Worm (Caenorhabditis elegans) whole organism, dauer: ENCODE measurements around the gene F32D8.4.

Experiments
- unc-62 ChIP-seq: sonication (generic microtip); optimal IDR thresholded peaks from 2 replicates; lab custom pipeline; 2017; ENCODE audit warnings: missing biosample characterization, missing genetic modification reagents, missing genetic modification characterization

The F32D8.4 gene

ce11 chrV:10859775-10860174 lies 33.6 kb downstream of the F32D8.4 start:
- no peak for TF ChIP-seq unc-62 (GFP tag; lab: Kevin White, UChicago)

ce11 chrV:10859048-10859637 lies 34.2 kb downstream of the F32D8.4 start:
- no peak for TF ChIP-seq unc-62 (GFP tag; lab: Kevin White, UChicago)

- TF ChIP-seq unc-62 (GFP tag; lab: Kevin White, UChicago): no peak
Measured at ce11 chrV:10858340-10858739, 35.0 kb downstream of the F32D8.4 start.

- TF ChIP-seq unc-62 (GFP tag; lab: Kevin White, UChicago): no peak
Measured at ce11 chrV:10856901-10857637, 36.3 kb downstream of the F32D8.4 start.

ce11 chrV:10855363-10855762 lies 38.0 kb downstream of the F32D8.4 start:
- no peak for TF ChIP-seq unc-62 (GFP tag; lab: Kevin White, UChicago)

ce11 chrV:10854197-10854596 lies 39.2 kb downstream of the F32D8.4 start:
- no peak for TF ChIP-seq unc-62 (GFP tag; lab: Kevin White, UChicago)

- no peak for TF ChIP-seq unc-62 (GFP tag; lab: Kevin White, UChicago)
Measured at ce11 chrV:10846893-10847292, 46.5 kb downstream of the F32D8.4 start, which contains the start of gene C29A12.6. Gene C29A12.6 (plus strand): TSS chrV:10847193.
